Fruit fly (Drosophila melanogaster): ENCODE measurements around the gene HIP-R.

- TF ChIP-seq CTCF (optimal IDR thresholded peaks at IDR 0.05): no peak
- no peak for TF ChIP-seq CG8478 (optimal IDR thresholded peaks at IDR 0.05)
These were observed 11.4 kb upstream of the HIP-R start for dm6 chrX:3778135-3778951.
